Worm (Caenorhabditis elegans) whole organism, late embryonic: ENCODE measurements around the gene col-97.

Experiments used
- C08G9.2 ChIP-seq: sonication (generic microtip); optimal IDR thresholded peaks from 2 replicates; lab custom pipeline; 2016; ENCODE audit warnings: mild to moderate bottlenecking, missing genetic modification characterization, moderate library complexity, missing compliant biosample characterization
- F13H6.1 ChIP-seq: sonication (generic microtip); optimal IDR thresholded peaks from 2 replicates; lab custom pipeline; 2016; ENCODE audit warnings: missing genetic modification characterization, missing compliant biosample characterization
- K02D7.2 ChIP-seq: sonication (generic microtip); optimal IDR thresholded peaks from 2 replicates; lab custom pipeline; 2017; ENCODE audit warnings: mild to moderate bottlenecking, missing genetic modification characterization, missing compliant biosample characterization
- T23F11.4 ChIP-seq: fragments of 200-800 bp; sonication (Bioruptor generic); optimal IDR thresholded peaks from 2 replicates; lab custom pipeline; 2018; ENCODE audit warnings: mild to moderate bottlenecking, missing genetic modification characterization, missing compliant biosample characterization
- Y22D7AL.16 ChIP-seq: sonication (generic microtip); optimal IDR thresholded peaks from 2 replicates; lab custom pipeline; 2016; ENCODE audit warnings: missing genetic modification characterization, missing compliant biosample characterization
- ahr-1 ChIP-seq: sonication (generic microtip); optimal IDR thresholded peaks from 2 replicates; lab custom pipeline; 2016; ENCODE audit warnings: missing genetic modification characterization, missing compliant biosample characterization
- ceh-19 ChIP-seq: fragments of 200-800 bp; sonication (Bioruptor generic); optimal IDR thresholded peaks from 2 replicates; lab custom pipeline; 2018; ENCODE audit warnings: mild to moderate bottlenecking, missing genetic modification characterization, missing compliant biosample characterization
- ceh-22 ChIP-seq: sonication (generic microtip); optimal IDR thresholded peaks from 2 replicates; lab custom pipeline; 2017; ENCODE audit warnings: missing biosample characterization, missing genetic modification characterization
- ceh-34 ChIP-seq: sonication (generic microtip); optimal IDR thresholded peaks from 2 replicates; lab custom pipeline; 2016; ENCODE audit warnings: mild to moderate bottlenecking, missing genetic modification characterization, missing compliant biosample characterization
- ceh-6 ChIP-seq: fragments of 200-800 bp; sonication (Bioruptor generic); optimal IDR thresholded peaks from 2 replicates; lab custom pipeline; 2018; ENCODE audit warnings: mild to moderate bottlenecking, missing genetic modification characterization, missing compliant biosample characterization
- che-1 ChIP-seq: sonication (generic microtip); optimal IDR thresholded peaks from 2 replicates; lab custom pipeline; 2016; ENCODE audit warnings: mild to moderate bottlenecking, missing genetic modification characterization, missing compliant biosample characterization
- dmd-4 ChIP-seq: sonication (generic microtip); optimal IDR thresholded peaks from 2 replicates; lab custom pipeline; 2016; ENCODE audit warnings: borderline replicate concordance, missing genetic modification characterization, missing compliant biosample characterization
- elt-2 ChIP-seq: sonication (generic microtip); optimal IDR thresholded peaks from 2 replicates; lab custom pipeline; 2016; ENCODE audit warnings: missing genetic modification reagents, missing genetic modification characterization, missing compliant biosample characterization
- elt-4 ChIP-seq: sonication (generic microtip); optimal IDR thresholded peaks from 2 replicates; lab custom pipeline; 2016; ENCODE audit warnings: missing genetic modification characterization, missing compliant biosample characterization
- fkh-10 ChIP-seq: fragments of 150-350 bp; optimal IDR thresholded peaks from 2 replicates; lab custom pipeline; 2014; ENCODE audit warnings: missing biosample characterization, missing genetic modification reagents, missing genetic modification characterization
- fkh-6 ChIP-seq: sonication (generic microtip); optimal IDR thresholded peaks from 2 replicates; lab custom pipeline; 2016; ENCODE audit warnings: missing genetic modification characterization, missing compliant biosample characterization
- gmeb-2 ChIP-seq: sonication (generic microtip); optimal IDR thresholded peaks from 2 replicates; lab custom pipeline; 2016; ENCODE audit warnings: missing genetic modification characterization, inconsistent platforms, missing compliant biosample characterization
- hlh-13 ChIP-seq: fragments of 200-800 bp; sonication (Bioruptor generic); optimal IDR thresholded peaks from 2 replicates; lab custom pipeline; 2018; ENCODE audit warnings: mild to moderate bottlenecking, missing genetic modification characterization, missing compliant biosample characterization
- hlh-15 ChIP-seq: sonication (generic microtip); optimal IDR thresholded peaks from 2 replicates; lab custom pipeline; 2016; ENCODE audit warnings: missing genetic modification characterization, missing compliant biosample characterization
- hlh-6 ChIP-seq: sonication (generic microtip); optimal IDR thresholded peaks from 2 replicates; lab custom pipeline; 2016; ENCODE audit warnings: missing genotype, missing genetic modification characterization, missing compliant biosample characterization
- hlh-8 ChIP-seq: sonication (generic microtip); optimal IDR thresholded peaks from 2 replicates; lab custom pipeline; 2016; ENCODE audit warnings: missing genotype, missing genetic modification characterization, missing compliant biosample characterization
- lim-6 ChIP-seq: sonication (generic microtip); optimal IDR thresholded peaks from 2 replicates; lab custom pipeline; 2016; ENCODE audit warnings: missing genetic modification characterization, missing compliant biosample characterization
- madf-2 ChIP-seq: sonication (generic microtip); optimal IDR thresholded peaks from 2 replicates; lab custom pipeline; 2017; ENCODE audit warnings: missing genetic modification characterization, missing compliant biosample characterization
- nfya-1 ChIP-seq: sonication (generic microtip); optimal IDR thresholded peaks from 2 replicates; lab custom pipeline; 2017; ENCODE audit warnings: missing genetic modification characterization, mild to moderate bottlenecking, missing compliant biosample characterization, antibody characterized with exemption, moderate library complexity
- nhr-232 ChIP-seq: sonication (generic microtip); optimal IDR thresholded peaks from 2 replicates; lab custom pipeline; 2016; ENCODE audit warnings: missing genetic modification characterization, missing compliant biosample characterization
- odd-2 ChIP-seq: sonication (generic microtip); optimal IDR thresholded peaks from 2 replicates; lab custom pipeline; 2017; ENCODE audit warnings: antibody characterized with exemption, mild to moderate bottlenecking, missing genetic modification characterization, missing compliant biosample characterization
- pag-3 ChIP-seq: sonication (generic microtip); optimal IDR thresholded peaks from 2 replicates; lab custom pipeline; 2016; ENCODE audit warnings: missing compliant biosample characterization, missing genetic modification characterization, borderline replicate concordance
- pat-9 ChIP-seq: fragments of 200-800 bp; sonication (Bioruptor generic); optimal IDR thresholded peaks from 2 replicates; lab custom pipeline; 2018; ENCODE audit warnings: mild to moderate bottlenecking, missing genetic modification characterization, moderate library complexity, missing compliant biosample characterization
- pha-2 ChIP-seq: sonication (generic microtip); optimal IDR thresholded peaks from 2 replicates; lab custom pipeline; 2017; ENCODE audit warnings: mild to moderate bottlenecking, missing genetic modification characterization, missing compliant biosample characterization
- pha-4 ChIP-seq: fragments of 150-350 bp; optimal IDR thresholded peaks from 2 replicates; lab custom pipeline; 2018; ENCODE audit warnings: missing biosample characterization, missing genetic modification reagents, missing genetic modification characterization
- pqm-1 ChIP-seq: sonication (generic microtip); optimal IDR thresholded peaks from 2 replicates; lab custom pipeline; 2016; ENCODE audit warnings: missing genetic modification characterization, missing compliant biosample characterization
- ref-2 ChIP-seq: sonication (generic microtip); optimal IDR thresholded peaks from 2 replicates; lab custom pipeline; 2016; ENCODE audit warnings: missing genetic modification characterization, missing compliant biosample characterization
- rnt-1 ChIP-seq: sonication (generic microtip); optimal IDR thresholded peaks from 2 replicates; lab custom pipeline; 2016; ENCODE audit warnings: missing genetic modification characterization, missing compliant biosample characterization
- sdc-2 ChIP-seq: sonication (generic microtip); optimal IDR thresholded peaks from 2 replicates; lab custom pipeline; 2016; ENCODE audit warnings: missing genotype, missing genetic modification characterization, missing compliant biosample characterization
- sox-2 ChIP-seq: fragments of 200-800 bp; sonication (Bioruptor generic); IDR thresholded peaks from 2 replicates; pipeline ENCODE4 v1.3.6; 2022; ENCODE audit warnings: missing genetic modification reagents, missing genetic modification characterization, missing compliant biosample characterization
- ttx-3 ChIP-seq: sonication (generic microtip); optimal IDR thresholded peaks from 2 replicates; lab custom pipeline; 2016; ENCODE audit warnings: missing genetic modification reagents, missing genetic modification characterization, missing compliant biosample characterization
- unc-55 ChIP-seq: sonication (generic microtip); optimal IDR thresholded peaks from 2 replicates; lab custom pipeline; 2017; ENCODE audit warnings: missing biosample characterization, missing genetic modification reagents, missing genetic modification characterization
- zip-5 ChIP-seq: sonication (generic microtip); optimal IDR thresholded peaks from 2 replicates; lab custom pipeline; 2016; ENCODE audit warnings: missing genetic modification characterization, missing compliant biosample characterization
- ztf-16 ChIP-seq: sonication (generic microtip); optimal IDR thresholded peaks from 2 replicates; lab custom pipeline; 2017; ENCODE audit warnings: missing genetic modification characterization, missing compliant biosample characterization

col-97 gene

ce11 chrIII:13029608-13030007, 36.1 kb upstream of the col-97 start, which contains the start of gene F14F7.4:
Gene F14F7.4, minus strand, starts transcription at chrIII:13029708.
- no peak for TF ChIP-seq pat-9 (tag; lab: Kevin White, UChicago)
- TF ChIP-seq fkh-10 (GFP tag; lab: Kevin White, UChicago): no peak
- no peak for TF ChIP-seq K02D7.2 (tag; lab: Kevin White, UChicago)
- no peak for TF ChIP-seq ceh-34 (tag; lab: Kevin White, UChicago)
- no peak for TF ChIP-seq fkh-6
- no peak for TF ChIP-seq lim-6 (tag; lab: Kevin White, UChicago)

ce11 chrIII:13027949-13028348, 34.4 kb upstream of the col-97 start:
- TF ChIP-seq ceh-19 (GFP tag; lab: Kevin White, UChicago) (no peak), elt-2 (tag; lab: Kevin White, UChicago) (no peak), nhr-232 (no peak), pqm-1 (no peak), che-1 (tag; lab: Kevin White, UChicago) (no peak), ref-2 (no peak), pha-2 (tag; lab: Kevin White, UChicago) (no peak), odd-2 (tag; lab: Kevin White, UChicago) (no peak), sox-2 (no peak), zip-5 (tag; lab: Kevin White, UChicago) (no peak)
- TF ChIP-seq, all 69 proteins: peak for 0

- no peak for TF ChIP-seq Y22D7AL.16 (tag; lab: Kevin White, UChicago)
- TF ChIP-seq dmd-4 (tag; lab: Kevin White, UChicago): no peak
- TF ChIP-seq fkh-6: no peak
- TF ChIP-seq nhr-232: no peak
- TF ChIP-seq C08G9.2: no peak
- no peak for TF ChIP-seq madf-2 (tag; lab: Kevin White, UChicago)
- TF ChIP-seq ttx-3 (tag; lab: Kevin White, UChicago): no peak
- TF ChIP-seq pag-3 (tag; lab: Kevin White, UChicago): no peak
- no peak for TF ChIP-seq ahr-1 (tag; lab: Kevin White, UChicago)
- TF ChIP-seq nfya-1 (tag; lab: Kevin White, UChicago): no peak
- no peak for TF ChIP-seq ceh-22 (tag; lab: Kevin White, UChicago)
- no peak for TF ChIP-seq unc-55
- TF ChIP-seq gmeb-2 (tag; lab: Kevin White, UChicago): no peak
These were observed 30.8 kb upstream of the col-97 start, which contains the start of gene cyp-13A12 for ce11 chrIII:13024281-13024680. Gene cyp-13A12, plus strand, starts transcription at chrIII:13024547.

- TF ChIP-seq pha-4 (tag; lab: Kevin White, UChicago) (no peak), gmeb-2 (tag; lab: Kevin White, UChicago) (no peak), pqm-1 (no peak), elt-4 (tag; lab: Kevin White, UChicago) (no peak), sdc-2 (tag; lab: Kevin White, UChicago) (no peak), T23F11.4 (GFP tag; lab: Kevin White, UChicago) (no peak), hlh-13 (GFP tag; lab: Kevin White, UChicago) (no peak), hlh-6 (tag; lab: Kevin White, UChicago) (no peak), zip-5 (tag; lab: Kevin White, UChicago) (no peak), F13H6.1 (tag; lab: Kevin White, UChicago) (no peak), hlh-15 (tag; lab: Kevin White, UChicago) (no peak), rnt-1 (tag; lab: Kevin White, UChicago) (no peak), ztf-16 (no peak), hlh-8 (tag; lab: Kevin White, UChicago) (no peak), ceh-6 (no peak)
These were observed 27.2 kb upstream of the col-97 start, which contains the start of gene cyp-13A11 for ce11 chrIII:13020741-13021140. Gene cyp-13A11, plus strand, starts transcription at chrIII:13021006.
